Fruit fly (Drosophila melanogaster) whole organism, embryonic: ENCODE measurements around the gene Cypl.

Source experiments
- ATbp ChIP-seq: fragments of 200-800 bp; sonication (Bioruptor generic); optimal IDR thresholded peaks from 2 replicates; lab custom pipeline; 2017; ENCODE audit warnings: missing biosample characterization, mild to moderate bottlenecking, missing genetic modification characterization, missing genetic modification reagents
- CG1024 ChIP-seq: fragments of 200-800 bp; sonication (Bioruptor generic); IDR thresholded peaks from 2 replicates; pipeline ENCODE4 v1.3.6; 2022; ENCODE audit warnings: missing biosample characterization, missing genetic modification characterization
- CG10274 ChIP-seq: fragments of 200-800 bp; sonication (Bioruptor generic); optimal IDR thresholded peaks from 3 replicates; lab custom pipeline; 2017; ENCODE audit warnings: missing biosample characterization, mild to moderate bottlenecking, missing genetic modification characterization
- CG10959 ChIP-seq: fragments of 200-800 bp; sonication (Bioruptor generic); IDR thresholded peaks from 2 replicates; pipeline ENCODE4 v1.3.6; 2022; ENCODE audit warnings: missing biosample characterization, missing genetic modification characterization
- CG11504 ChIP-seq: fragments of 200-800 bp; sonication (Bioruptor generic); optimal IDR thresholded peaks from 3 replicates; lab custom pipeline; 2019; ENCODE audit warnings: missing biosample characterization, mild to moderate bottlenecking, missing genetic modification characterization, moderate library complexity
- CG11696 ChIP-seq: fragments of 200-800 bp; sonication (Bioruptor generic); IDR thresholded peaks from 2 replicates; pipeline ENCODE4 v1.3.6; 2022; ENCODE audit warnings: missing biosample characterization, missing genetic modification characterization
- CG15479 ChIP-seq: fragments of 200-800 bp; sonication (Bioruptor generic); optimal IDR thresholded peaks from 3 replicates; lab custom pipeline; 2019; ENCODE audit warnings: missing biosample characterization, mild to moderate bottlenecking, missing genetic modification characterization, moderate library complexity
- CG16779 ChIP-seq: fragments of 200-800 bp; sonication (Bioruptor generic); IDR thresholded peaks from 2 replicates; pipeline ENCODE4 v1.3.6; 2022; ENCODE audit warnings: missing biosample characterization, missing genetic modification characterization
- CG16815 ChIP-seq: fragments of 200-800 bp; sonication (Bioruptor generic); optimal IDR thresholded peaks from 3 replicates; lab custom pipeline; 2017; ENCODE audit warnings: missing biosample characterization, mild to moderate bottlenecking, missing genetic modification characterization
- CG16863 ChIP-seq: fragments of 200-800 bp; sonication (Bioruptor generic); optimal IDR thresholded peaks from 3 replicates; lab custom pipeline; 2016; ENCODE audit warnings: missing biosample characterization, missing genetic modification characterization
- CG17829 ChIP-seq: fragments of 200-800 bp; optimal IDR thresholded peaks from 2 replicates; lab custom pipeline; 2019; ENCODE audit warnings: missing biosample characterization, mild to moderate bottlenecking, missing genetic modification characterization, moderate library complexity
- CG18599 ChIP-seq: fragments of 200-800 bp; sonication (Bioruptor generic); optimal IDR thresholded peaks from 3 replicates; lab custom pipeline; 2017; ENCODE audit warnings: missing biosample characterization, missing genetic modification characterization, mild to moderate bottlenecking, moderate library complexity, missing genetic modification reagents
- CG2116 ChIP-seq: fragments of 200-800 bp; sonication (Bioruptor generic); optimal IDR thresholded peaks from 3 replicates; lab custom pipeline; 2018; ENCODE audit warnings: missing biosample characterization, mild to moderate bottlenecking, missing genetic modification characterization
- CG2889 ChIP-seq: fragments of 200-800 bp; sonication (Bioruptor generic); IDR thresholded peaks from 3 replicates; pipeline ENCODE4 v1.3.6; 2022; ENCODE audit warnings: missing biosample characterization, missing genetic modification characterization
- CG31224 ChIP-seq: fragments of 200-800 bp; sonication (Bioruptor generic); IDR thresholded peaks from 2 replicates; pipeline ENCODE4 v1.3.6; 2022; ENCODE audit warnings: missing biosample characterization, missing genetic modification characterization
- CG31365 ChIP-seq: fragments of 200-800 bp; sonication (Bioruptor generic); optimal IDR thresholded peaks from 2 replicates; lab custom pipeline; 2018; ENCODE audit warnings: missing biosample characterization, mild to moderate bottlenecking, missing genetic modification characterization
- CG31388 ChIP-seq: fragments of 200-800 bp; sonication (Bioruptor generic); optimal IDR thresholded peaks from 2 replicates; lab custom pipeline; 2016; ENCODE audit warnings: missing biosample characterization, missing genetic modification characterization
- CG4360 ChIP-seq: fragments of 200-800 bp; sonication (Bioruptor generic); IDR thresholded peaks from 2 replicates; pipeline ENCODE4 v1.3.6; 2022; ENCODE audit warnings: missing biosample characterization, missing genetic modification characterization
- CG5245 ChIP-seq: fragments of 200-800 bp; sonication (Bioruptor generic); optimal IDR thresholded peaks from 3 replicates; lab custom pipeline; 2016; ENCODE audit warnings: missing biosample characterization, missing genetic modification characterization
- CG7987 ChIP-seq: fragments of 200-800 bp; sonication (Bioruptor generic); optimal IDR thresholded peaks from 2 replicates; lab custom pipeline; 2018; ENCODE audit warnings: missing biosample characterization, mild to moderate bottlenecking, missing genetic modification characterization, moderate library complexity
- CG8089 ChIP-seq: fragments of 200-800 bp; sonication (Bioruptor generic); optimal IDR thresholded peaks from 3 replicates; lab custom pipeline; 2016; ENCODE audit warnings: missing biosample characterization, missing genetic modification characterization
- CG9609 ChIP-seq: fragments of 200-800 bp; sonication (Bioruptor generic); optimal IDR thresholded peaks from 3 replicates; lab custom pipeline; 2016; ENCODE audit warnings: missing biosample characterization, missing genetic modification characterization
- CHES-1-like ChIP-seq: fragments of 200-800 bp; sonication (Bioruptor generic); optimal IDR thresholded peaks from 2 replicates; lab custom pipeline; 2016; ENCODE audit warnings: missing biosample characterization, missing genetic modification characterization
- Fer2 ChIP-seq: fragments of 200-800 bp; sonication (Bioruptor generic); optimal IDR thresholded peaks from 2 replicates; lab custom pipeline; 2018; ENCODE audit warnings: missing biosample characterization, mild to moderate bottlenecking, missing genetic modification characterization, moderate library complexity
- Mad ChIP-seq: fragments of 200-800 bp; sonication (Bioruptor generic); optimal IDR thresholded peaks from 2 replicates; lab custom pipeline; 2016; ENCODE audit warnings: missing biosample characterization, missing genetic modification characterization
- NfI ChIP-seq: fragments of 200-800 bp; sonication (Bioruptor generic); optimal IDR thresholded peaks from 3 replicates; lab custom pipeline; 2018; ENCODE audit warnings: missing biosample characterization, mild to moderate bottlenecking, missing genetic modification characterization, moderate library complexity
- Rx ChIP-seq: fragments of 200-800 bp; sonication (Bioruptor generic); IDR thresholded peaks from 2 replicates; pipeline ENCODE4 v1.3.6; 2022; ENCODE audit warnings: missing biosample characterization, missing genetic modification characterization
- Sin3A ChIP-seq: fragments of >200 bp; optimal IDR thresholded peaks from 2 replicates; lab custom pipeline; 2018
- Trl ChIP-seq, 3 experiments: fragments of >200 bp in 2 of 3; fragments of 200-800 bp in 1 of 3; sonication (Bioruptor generic) in 1 of 3; optimal IDR thresholded peaks; 2 replicates in 1 of 3; 3 replicates in 2 of 3; lab custom pipeline; 2016 to 2017; ENCODE audit warnings: missing biosample characterization in 1 of 3, missing genetic modification characterization in 1 of 3
- Usf ChIP-seq: fragments of 200-800 bp; sonication (Bioruptor generic); optimal IDR thresholded peaks from 2 replicates; lab custom pipeline; 2017; ENCODE audit warnings: missing genotype, missing biosample characterization, missing genetic modification characterization
- Xrp1 ChIP-seq: fragments of 200-800 bp; sonication (Bioruptor generic); IDR thresholded peaks from 2 replicates; pipeline ENCODE4 v1.3.6; 2022; ENCODE audit warnings: missing biosample characterization, missing genetic modification characterization
- btn ChIP-seq: fragments of 200-800 bp; sonication (Bioruptor generic); optimal IDR thresholded peaks from 2 replicates; lab custom pipeline; 2016; ENCODE audit warnings: missing biosample characterization, missing genetic modification characterization
- chif ChIP-seq, 2 experiments: fragments of 200-800 bp; sonication (Bioruptor generic); optimal IDR thresholded peaks; 3 replicates each; lab custom pipeline; 2016; ENCODE audit warnings: missing biosample characterization in 2 of 2, missing genetic modification characterization in 2 of 2
- crp ChIP-seq, 2 experiments: fragments of 200-800 bp; sonication (Bioruptor generic); optimal IDR thresholded peaks; 2 replicates in 1 of 2; 3 replicates in 1 of 2; lab custom pipeline; 2017; ENCODE audit warnings: missing biosample characterization in 2 of 2, missing genetic modification characterization in 2 of 2, mild to moderate bottlenecking in 1 of 2, moderate library complexity in 1 of 2
- cwo ChIP-seq: fragments of 200-800 bp; sonication (Bioruptor generic); optimal IDR thresholded peaks from 3 replicates; lab custom pipeline; 2017; ENCODE audit warnings: missing biosample characterization, missing genetic modification characterization, mild to moderate bottlenecking, moderate library complexity, missing genetic modification reagents
- dan ChIP-seq: fragments of 200-800 bp; sonication (Bioruptor generic); IDR thresholded peaks from 2 replicates; pipeline ENCODE4 v1.3.6; 2022; ENCODE audit warnings: missing biosample characterization, missing genetic modification characterization
- danr ChIP-seq: fragments of 200-800 bp; sonication (Bioruptor generic); IDR thresholded peaks from 2 replicates; pipeline ENCODE4 v1.3.6; 2022; ENCODE audit warnings: missing biosample characterization, missing genetic modification characterization
- gsb ChIP-seq: fragments of 200-800 bp; sonication (Bioruptor generic); IDR thresholded peaks from 2 replicates; pipeline ENCODE4 v1.3.6; 2022; ENCODE audit warnings: missing biosample characterization, missing genetic modification characterization
- h ChIP-seq: fragments of >200 bp; optimal IDR thresholded peaks from 2 replicates; lab custom pipeline; 2017
- klu ChIP-seq: fragments of 200-800 bp; sonication (Bioruptor generic); IDR thresholded peaks from 2 replicates; pipeline ENCODE4 v1.3.6; 2022; ENCODE audit warnings: missing biosample characterization, missing genetic modification characterization
- lbe ChIP-seq: fragments of 200-800 bp; sonication (Bioruptor generic); optimal IDR thresholded peaks from 2 replicates; lab custom pipeline; 2016; ENCODE audit warnings: missing biosample characterization, mild to moderate bottlenecking, missing genetic modification characterization
- mld ChIP-seq: fragments of 200-800 bp; sonication (Bioruptor generic); IDR thresholded peaks from 3 replicates; pipeline ENCODE4 v1.3.6; 2022; ENCODE audit warnings: missing biosample characterization, missing genetic modification characterization; ENCODE audit not compliant: partially characterized antibody
- nau ChIP-seq: fragments of 200-800 bp; sonication (Bioruptor generic); optimal IDR thresholded peaks from 3 replicates; lab custom pipeline; 2017; ENCODE audit warnings: missing biosample characterization, mild to moderate bottlenecking, missing genetic modification characterization, missing genetic modification reagents
- nom ChIP-seq: fragments of 200-800 bp; sonication (Bioruptor generic); optimal IDR thresholded peaks from 2 replicates; lab custom pipeline; 2017; ENCODE audit warnings: missing biosample characterization, missing genetic modification characterization, mild to moderate bottlenecking, moderate library complexity, missing genetic modification reagents
- oc ChIP-seq: fragments of 200-800 bp; sonication (Bioruptor generic); optimal IDR thresholded peaks from 2 replicates; lab custom pipeline; 2018; ENCODE audit warnings: missing biosample characterization, mild to moderate bottlenecking, missing genetic modification characterization, moderate library complexity
- pan ChIP-seq, 4 experiments: fragments of >200 bp in 3 of 4; fragments of 200-800 bp in 1 of 4; sonication (Bioruptor generic) in 1 of 4; optimal IDR thresholded peaks in 3 of 4; IDR thresholded peaks in 1 of 4; 2 replicates each; pipeline versions ENCODE4 v1.3.6 to Lab custom; 2017 to 2022; ENCODE audit warnings: missing biosample characterization in 2 of 4, missing genetic modification characterization in 2 of 4, mixed read lengths in 1 of 4
- pros ChIP-seq: fragments of 200-800 bp; sonication (Bioruptor generic); optimal IDR thresholded peaks from 3 replicates; lab custom pipeline; 2019; ENCODE audit warnings: missing biosample characterization, mild to moderate bottlenecking, missing genetic modification characterization, moderate library complexity
- row ChIP-seq: fragments of 200-800 bp; sonication (Bioruptor generic); IDR thresholded peaks from 3 replicates; pipeline ENCODE4 v1.3.6; 2022; ENCODE audit warnings: missing biosample characterization, missing genetic modification characterization
- vnd ChIP-seq: fragments of 200-800 bp; sonication (Bioruptor generic); IDR thresholded peaks from 3 replicates; pipeline ENCODE4 v1.3.6; 2022; ENCODE audit warnings: missing biosample characterization, missing genetic modification characterization; ENCODE audit not compliant: partially characterized antibody
- vvl ChIP-seq: fragments of 200-800 bp; sonication (Bioruptor generic); IDR thresholded peaks from 2 replicates; pipeline ENCODE4 v1.3.6; 2022; ENCODE audit warnings: missing biosample characterization, missing genetic modification characterization

The Cypl gene

DNA sequence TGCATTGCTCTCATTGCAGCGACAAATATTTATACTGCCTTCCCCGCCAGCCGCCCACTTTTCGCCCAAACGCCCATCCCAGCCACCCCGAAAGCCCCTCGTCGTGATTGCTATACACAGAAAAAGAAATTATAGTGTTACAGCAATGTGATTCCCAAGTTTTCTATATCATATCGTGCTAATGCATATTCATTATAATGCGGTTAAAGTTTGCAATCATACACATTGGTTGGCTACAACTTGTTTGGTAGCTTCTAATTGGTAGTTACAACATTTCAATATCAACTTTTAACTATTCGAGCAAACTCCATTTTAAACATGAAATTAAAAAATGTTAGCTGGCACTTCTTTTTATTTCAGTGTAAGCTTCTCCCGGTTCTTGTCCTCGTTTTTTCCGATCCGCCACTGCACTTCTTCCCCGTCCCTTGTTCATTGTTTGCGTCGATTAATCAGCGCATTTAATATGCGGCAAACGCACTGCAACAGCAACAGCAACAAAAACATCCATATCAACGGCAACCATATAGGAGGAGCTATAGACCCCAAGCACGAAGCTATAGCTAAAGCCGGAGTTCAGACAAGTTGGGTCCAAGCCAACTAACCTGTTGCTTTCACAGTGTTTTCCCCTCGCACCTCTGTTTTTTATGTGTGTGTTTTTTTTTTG is 23.4 kb upstream of the Cypl start (continued):
- no peak for TF ChIP-seq Xrp1 (GFP tag; lab: Robert Waterston, UW)
- no peak for TF ChIP-seq CG11696 (GFP tag; lab: Robert Waterston, UW)
- TF ChIP-seq CG5245: no peak
- no peak for TF ChIP-seq Rx (GFP tag; lab: Robert Waterston, UW)
- peak; percentile 59 for TF ChIP-seq nom (GFP tag; lab: Kevin White, UChicago)
- TF ChIP-seq CG16815 (GFP tag; lab: Kevin White, UChicago): no peak
- TF ChIP-seq CHES-1-like (GFP tag; lab: Kevin White, UChicago): no peak
- TF ChIP-seq CG2116 (GFP tag; lab: Kevin White, UChicago): no peak
- TF ChIP-seq h (lab: Kevin White, UChicago): no peak
- TF ChIP-seq klu (GFP tag; lab: Robert Waterston, UW): no peak
- TF ChIP-seq CG10959 (GFP tag; lab: Robert Waterston, UW): no peak
- TF ChIP-seq CG31388 (GFP tag; lab: Kevin White, UChicago): no peak
- TF ChIP-seq mld (GFP tag; lab: Robert Waterston, UW): no peak
- 0 out of 3 replicates have a peak, but pooled peaks have one; percentile 14 for TF ChIP-seq row (GFP tag; lab: Robert Waterston, UW)
- TF ChIP-seq gsb (GFP tag; lab: Robert Waterston, UW): no peak
- TF ChIP-seq nau: no peak
- no peak for TF ChIP-seq pros
- TF ChIP-seq CG10274 (GFP tag; lab: Kevin White, UChicago): no peak
- TF ChIP-seq pan (optimal IDR thresholded peaks at IDR 0.05; lab: Kevin White, UChicago): no peak
- no peak for TF ChIP-seq pan (GFP tag; optimal IDR thresholded peaks at IDR 0.05 in 1 of 2, IDR thresholded peaks at IDR 0.05 in 1 of 2)
- TF ChIP-seq btn (GFP tag; lab: Kevin White, UChicago): no peak
- TF ChIP-seq CG16863 (GFP tag; lab: Kevin White, UChicago): no peak
- no peak for TF ChIP-seq cwo (GFP tag; lab: Kevin White, UChicago)
- no peak for TF ChIP-seq dan (GFP tag; lab: Robert Waterston, UW)
- no peak for TF ChIP-seq Mad
- no peak for TF ChIP-seq vnd (GFP tag; lab: Robert Waterston, UW)
- TF ChIP-seq Sin3A (lab: Kevin White, UChicago): no peak
- no peak for TF ChIP-seq NfI
- TF ChIP-seq lbe: peak; percentile 18
- no peak for TF ChIP-seq CG8089 (GFP tag; lab: Kevin White, UChicago)
- TF ChIP-seq CG9609: no peak
- no peak for TF ChIP-seq CG1024 (GFP tag; lab: Robert Waterston, UW)
- TF ChIP-seq CG4360 (GFP tag; lab: Robert Waterston, UW): 0 out of 2 replicates have a peak, but pooled peaks have one; percentile 26
- TF ChIP-seq CG15479 (GFP tag; lab: Kevin White, UChicago): no peak
- no peak for TF ChIP-seq Fer2 (tag; lab: Kevin White, UChicago)
- TF ChIP-seq CG7987 (GFP tag; lab: Kevin White, UChicago): no peak
- TF ChIP-seq vvl (GFP tag; lab: Robert Waterston, UW): no peak; the same call in 1 of the 2 replicates
- peak; percentile 41 for TF ChIP-seq ATbp (GFP tag; lab: Kevin White, UChicago)
- peak in 1 of 2 experiments; percentile 10 for TF ChIP-seq chif (GFP tag; optimal IDR thresholded peaks at IDR 0.05; lab: Kevin White, UChicago)
- no peak for TF ChIP-seq CG18599 (GFP tag; lab: Kevin White, UChicago)
- TF ChIP-seq Trl (optimal IDR thresholded peaks at IDR 0.05; lab: Kevin White, UChicago): no peak
- no peak for TF ChIP-seq Trl (GFP tag; optimal IDR thresholded peaks at IDR 0.05; lab: Kevin White, UChicago)
- peak; percentile 2 for TF ChIP-seq CG17829
- no peak for TF ChIP-seq danr (GFP tag; lab: Robert Waterston, UW)
- TF ChIP-seq CG31224 (GFP tag; lab: Robert Waterston, UW): no peak
- no peak for TF ChIP-seq oc
- TF ChIP-seq CG31365: no peak
- TF ChIP-seq Usf (GFP tag; lab: Kevin White, UChicago): no peak
- no peak for TF ChIP-seq CG11504 (tag; lab: Kevin White, UChicago)
- no peak for TF ChIP-seq crp (GFP tag; optimal IDR thresholded peaks at IDR 0.05; lab: Kevin White, UChicago)
- no peak for TF ChIP-seq CG16779 (GFP tag; lab: Robert Waterston, UW)
- no peak for TF ChIP-seq CG2889 (GFP tag; lab: Robert Waterston, UW)
